Fruit fly (Drosophila melanogaster) whole organism: Measurements from ENCODE around the gene CG33689.

Experiments used
- CG8478 ChIP-seq: fragments of >200 bp; optimal IDR thresholded peaks from 2 replicates; lab custom pipeline; 2018; ENCODE audit warnings: inconsistent platforms
- Dll ChIP-seq: fragments of >200 bp; optimal IDR thresholded peaks from 2 replicates; lab custom pipeline; 2017
- EcR ChIP-seq, 2 experiments: fragments of >200 bp; optimal IDR thresholded peaks; 2 replicates each; lab custom pipeline; 2017; ENCODE audit warnings: missing biosample characterization in 2 of 2, missing genetic modification characterization in 2 of 2, missing genetic modification reagents in 2 of 2
- pan ChIP-seq: fragments of >200 bp; optimal IDR thresholded peaks from 2 replicates; lab custom pipeline; 2017
- psq ChIP-seq: fragments of >200 bp; optimal IDR thresholded peaks from 2 replicates; lab custom pipeline; 2017
- usp ChIP-seq: fragments of >200 bp; optimal IDR thresholded peaks from 2 replicates; lab custom pipeline; 2017; ENCODE audit warnings: missing biosample characterization, missing genetic modification characterization, mixed read lengths

Gene CG33689

DNA sequence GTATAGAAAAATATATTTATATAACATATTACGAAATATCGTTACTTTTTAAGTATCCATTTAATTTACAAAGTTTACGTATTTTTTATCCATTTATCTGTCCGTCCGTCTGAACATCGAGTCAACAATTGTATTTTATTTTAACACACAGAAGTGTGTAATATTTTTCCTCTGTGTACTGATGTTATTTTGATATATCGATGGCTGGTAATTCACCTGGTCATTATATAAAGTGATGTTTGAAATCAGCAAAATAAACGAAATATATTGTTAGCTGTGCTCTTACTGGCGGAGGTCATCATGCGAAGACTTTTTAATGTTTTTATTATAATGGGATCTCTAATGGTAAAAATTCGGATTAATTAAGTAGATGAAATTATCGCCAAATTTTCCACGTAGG, at the start of gene CG33689:
Gene CG33689 (plus strand): TSS at position 301 of the 400 bp plus-strand sequence.
- no peak for TF ChIP-seq usp (GFP tag; lab: Kevin White, UChicago)
- TF ChIP-seq CG8478 (lab: Kevin White, UChicago) = no peak
- no peak for TF ChIP-seq psq (lab: Kevin White, UChicago)
- no peak for TF ChIP-seq pan (lab: Kevin White, UChicago)
- TF ChIP-seq EcR (GFP tag; optimal IDR thresholded peaks at IDR 0.05; lab: Kevin White, UChicago) = no peak
- TF ChIP-seq Dll (lab: Kevin White, UChicago) = no peak

DNA sequence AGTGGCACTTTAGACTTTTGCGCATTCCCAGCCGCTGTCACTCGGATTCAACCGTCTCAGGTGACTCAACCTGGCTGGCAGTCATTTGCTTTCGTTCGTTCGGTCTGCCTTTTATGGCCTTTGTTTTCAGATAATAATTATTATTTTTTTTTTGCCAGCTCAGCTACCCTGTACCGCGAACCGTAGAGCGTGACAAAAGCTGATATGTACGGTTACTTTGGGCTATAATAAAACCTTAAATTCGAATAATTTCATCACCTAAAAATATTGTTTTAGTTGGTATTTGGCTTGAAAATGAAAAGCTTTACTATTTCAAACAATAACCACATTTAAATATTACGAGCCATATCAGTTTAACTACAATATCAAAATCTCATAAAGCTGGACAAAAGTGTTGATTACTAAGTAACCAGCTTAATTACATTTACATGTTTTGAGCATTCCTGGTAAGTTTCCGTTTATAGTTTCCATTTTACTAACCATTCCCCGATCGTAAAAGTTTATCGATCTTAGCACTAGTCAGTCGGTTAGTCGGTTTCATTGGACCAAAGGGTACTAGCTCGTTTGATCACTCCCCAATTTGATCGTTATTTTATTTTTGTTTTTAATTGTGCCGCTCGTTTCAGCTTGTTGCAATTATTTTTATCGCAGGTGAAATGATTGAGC, 49.0 kb upstream of the CG33689 start:
- TF ChIP-seq psq (lab: Kevin White, UChicago) = no peak
- TF ChIP-seq pan (lab: Kevin White, UChicago) = peak; percentile 55

- no peak for TF ChIP-seq Dll (lab: Kevin White, UChicago)
- no peak for TF ChIP-seq usp (GFP tag; lab: Kevin White, UChicago)
- TF ChIP-seq EcR (GFP tag; optimal IDR thresholded peaks at IDR 0.05; lab: Kevin White, UChicago) = no peak
- TF ChIP-seq CG8478 (lab: Kevin White, UChicago) = no peak
- no peak for TF ChIP-seq psq (lab: Kevin White, UChicago)
- TF ChIP-seq pan (lab: Kevin White, UChicago) = no peak
Observed at dm6 chr3L:16151742-16152141, 48.3 kb upstream of the CG33689 start.

- TF ChIP-seq Dll (lab: Kevin White, UChicago) (no peak), usp (GFP tag; lab: Kevin White, UChicago) (no peak), pan (lab: Kevin White, UChicago) (no peak), psq (lab: Kevin White, UChicago) (no peak), CG8478 (lab: Kevin White, UChicago) (no peak), EcR (GFP tag; optimal IDR thresholded peaks at IDR 0.05; lab: Kevin White, UChicago) (no peak)
Observed at dm6 chr3L:16153089-16153488, 46.9 kb upstream of the CG33689 start.

dm6 chr3L:16153650-16154049, 46.4 kb upstream of the CG33689 start:
- TF ChIP-seq Dll (lab: Kevin White, UChicago) (no peak), usp (GFP tag; lab: Kevin White, UChicago) (no peak), psq (lab: Kevin White, UChicago) (no peak), CG8478 (lab: Kevin White, UChicago) (no peak), EcR (GFP tag; optimal IDR thresholded peaks at IDR 0.05; lab: Kevin White, UChicago) (no peak), pan (lab: Kevin White, UChicago) (no peak)

- no peak for TF ChIP-seq psq (lab: Kevin White, UChicago)
- no peak for TF ChIP-seq Dll (lab: Kevin White, UChicago)
- no peak for TF ChIP-seq pan (lab: Kevin White, UChicago)
- no peak for TF ChIP-seq CG8478 (lab: Kevin White, UChicago)
- TF ChIP-seq EcR (GFP tag; optimal IDR thresholded peaks at IDR 0.05; lab: Kevin White, UChicago) = no peak
- no peak for TF ChIP-seq usp (GFP tag; lab: Kevin White, UChicago)
Observed at dm6 chr3L:16155547-16155946, 44.5 kb upstream of the CG33689 start.

dm6 chr3L:16156788-16157208, 43.2 kb upstream of the CG33689 start:
- TF ChIP-seq EcR (GFP tag; optimal IDR thresholded peaks at IDR 0.05; lab: Kevin White, UChicago) = no peak
- no peak for TF ChIP-seq psq (lab: Kevin White, UChicago)
- TF ChIP-seq usp (GFP tag; lab: Kevin White, UChicago) = no peak
- no peak for TF ChIP-seq Dll (lab: Kevin White, UChicago)
- TF ChIP-seq CG8478 (lab: Kevin White, UChicago) = no peak
- no peak for TF ChIP-seq pan (lab: Kevin White, UChicago)

DNA sequence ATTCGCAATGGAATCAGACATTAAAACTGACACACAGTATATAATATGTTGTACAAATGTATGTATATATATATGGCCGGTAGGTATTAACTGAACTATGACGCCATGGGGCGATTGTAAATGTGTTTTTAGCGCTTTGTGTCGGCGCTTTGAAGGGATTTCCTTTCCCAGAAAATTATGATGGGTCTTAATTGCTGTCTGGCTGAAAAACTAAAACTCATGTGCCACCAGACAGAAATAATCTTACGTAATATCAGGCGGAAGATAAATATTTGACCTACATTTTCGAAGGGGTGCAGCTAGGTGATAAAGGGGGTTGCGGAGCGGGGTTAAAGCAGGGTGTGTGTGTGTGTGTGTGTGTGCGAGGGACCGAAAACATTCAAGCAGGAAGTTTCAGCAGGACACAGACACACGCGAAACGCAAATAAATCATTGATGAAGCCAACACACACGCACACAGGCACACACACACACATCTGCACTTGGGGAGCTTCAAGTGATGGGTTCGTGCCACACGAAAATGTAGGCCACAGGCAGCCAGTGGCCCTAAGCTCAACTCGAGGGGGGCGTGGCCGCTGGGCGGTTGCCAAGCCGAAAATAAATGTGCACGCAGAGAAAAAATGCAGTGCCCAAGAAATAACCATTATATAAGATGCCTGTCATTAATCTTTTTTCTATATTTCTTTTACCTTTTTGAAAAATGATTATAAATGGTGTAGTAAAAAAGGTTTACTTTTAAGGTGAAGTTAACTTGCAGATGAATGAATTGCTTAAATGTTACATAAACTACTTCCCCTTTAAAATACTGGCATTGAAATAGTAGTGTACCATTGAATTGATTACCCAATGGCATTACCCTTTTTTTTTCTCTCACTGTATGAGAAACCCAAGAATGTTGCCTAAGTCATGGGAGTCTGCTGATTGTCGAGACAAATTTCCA, 42.5 kb upstream of the CG33689 start:
- no peak for TF ChIP-seq pan (lab: Kevin White, UChicago)
- TF ChIP-seq Dll (lab: Kevin White, UChicago) = no peak
- no peak for TF ChIP-seq usp (GFP tag; lab: Kevin White, UChicago)
- TF ChIP-seq psq (lab: Kevin White, UChicago) = no peak
- no peak for TF ChIP-seq EcR (GFP tag; optimal IDR thresholded peaks at IDR 0.05; lab: Kevin White, UChicago)
- TF ChIP-seq CG8478 (lab: Kevin White, UChicago) = no peak

DNA sequence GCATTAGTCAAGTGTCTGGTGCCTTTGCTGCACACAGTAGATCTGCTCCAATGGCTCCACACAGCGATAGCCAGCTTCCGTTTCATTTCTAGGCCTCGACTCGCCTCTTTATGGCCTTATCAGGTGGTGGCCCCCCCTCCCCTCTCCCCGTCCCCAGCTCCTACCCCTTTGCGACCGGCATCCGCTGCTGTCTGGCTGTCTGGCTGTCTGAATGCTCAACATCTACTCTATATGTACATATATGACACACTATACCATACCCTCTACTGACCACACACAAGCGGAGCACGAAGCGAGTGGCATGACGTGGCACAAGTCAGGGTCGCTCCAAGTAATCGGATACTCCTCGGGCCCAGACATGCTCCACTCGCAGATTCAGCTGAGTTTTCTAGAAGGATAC, 41.7 kb upstream of the CG33689 start:
- no peak for TF ChIP-seq EcR (GFP tag; optimal IDR thresholded peaks at IDR 0.05; lab: Kevin White, UChicago)
- no peak for TF ChIP-seq Dll (lab: Kevin White, UChicago)

DNA sequence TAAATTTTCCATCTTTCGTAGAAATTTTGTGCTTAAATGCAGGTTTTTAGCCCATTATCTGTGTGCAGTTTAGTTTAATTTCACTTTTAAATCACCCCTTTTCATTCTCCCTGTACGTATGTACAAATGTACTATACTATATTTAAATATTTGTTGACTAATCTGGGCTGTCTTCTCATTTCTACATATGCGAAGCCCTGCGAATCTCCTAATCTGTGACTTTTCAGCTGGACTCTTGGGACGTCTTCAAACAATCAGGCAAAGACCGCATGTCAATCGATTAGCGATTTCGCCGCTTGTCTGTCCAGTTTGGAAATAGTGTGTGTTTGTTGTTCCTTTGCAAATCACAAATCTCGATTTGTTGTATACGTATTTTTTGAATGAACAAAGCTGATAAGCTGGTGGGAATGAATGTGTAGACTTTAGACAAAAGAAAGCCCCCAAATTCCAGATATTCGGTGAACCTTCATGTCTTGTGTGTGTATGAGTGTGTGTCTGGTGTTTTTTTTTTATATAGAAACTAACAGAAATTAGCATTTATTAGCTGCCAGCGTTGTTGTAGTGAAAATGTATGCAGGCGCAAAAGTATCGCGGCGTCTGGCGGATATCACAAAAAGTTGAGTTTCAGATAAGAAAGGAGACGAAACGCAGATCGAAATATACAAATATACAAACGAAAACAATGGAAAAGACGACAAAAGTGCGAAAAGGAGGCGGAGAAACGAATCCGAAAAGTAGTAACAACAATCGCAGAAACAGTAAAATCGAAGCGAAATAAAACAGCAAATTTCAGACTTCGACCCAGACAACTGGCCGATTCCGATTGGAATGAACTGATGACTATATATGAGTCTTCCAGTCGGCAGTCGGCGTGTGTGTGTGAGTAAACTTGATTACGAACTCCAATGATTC, 40.6 kb upstream of the CG33689 start:
- TF ChIP-seq Dll (lab: Kevin White, UChicago) (no peak), EcR (GFP tag; optimal IDR thresholded peaks at IDR 0.05; lab: Kevin White, UChicago) (no peak), CG8478 (lab: Kevin White, UChicago) (no peak)

dm6 chr3L:16160073-16160398, 40.0 kb upstream of the CG33689 start:
- TF ChIP-seq EcR (GFP tag; optimal IDR thresholded peaks at IDR 0.05; lab: Kevin White, UChicago) (no peak), CG8478 (lab: Kevin White, UChicago) (no peak), usp (GFP tag; lab: Kevin White, UChicago) (no peak), Dll (lab: Kevin White, UChicago) (no peak), psq (lab: Kevin White, UChicago) (no peak), pan (lab: Kevin White, UChicago) (no peak)
